Fruit fly (Drosophila melanogaster) whole organism, adult: ENCODE data around the gene homer.

Source experiments
- CG11617 ChIP-seq: fragments of 200-800 bp; sonication (Bioruptor generic); optimal IDR thresholded peaks from 2 replicates; lab custom pipeline; 2017; ENCODE audit warnings: mild to moderate bottlenecking, missing biosample characterization, missing genetic modification reagents, missing genetic modification characterization
- CG12768 ChIP-seq: fragments of 200-800 bp; sonication (Bioruptor generic); optimal IDR thresholded peaks from 2 replicates; lab custom pipeline; 2017; ENCODE audit warnings: missing biosample characterization, missing genetic modification characterization, mild to moderate bottlenecking, moderate library complexity, missing genetic modification reagents
- CG14711 ChIP-seq: fragments of 200-800 bp; sonication (Bioruptor generic); optimal IDR thresholded peaks from 2 replicates; lab custom pipeline; 2018; ENCODE audit warnings: missing biosample characterization, mild to moderate bottlenecking, missing genetic modification characterization, moderate library complexity
- CG1620 ChIP-seq: fragments of 200-800 bp; sonication (Bioruptor generic); optimal IDR thresholded peaks from 2 replicates; lab custom pipeline; 2016; ENCODE audit warnings: missing biosample characterization, missing genetic modification characterization
- CG33017 ChIP-seq: fragments of 200-800 bp; sonication (Bioruptor generic); optimal IDR thresholded peaks from 2 replicates; lab custom pipeline; 2018; ENCODE audit warnings: missing biosample characterization, mild to moderate bottlenecking, missing genetic modification characterization, moderate library complexity
- CG5204 ChIP-seq: fragments of 200-800 bp; sonication (Bioruptor generic); optimal IDR thresholded peaks from 2 replicates; lab custom pipeline; 2016; ENCODE audit warnings: missing biosample characterization, missing genetic modification characterization
- CG7045 ChIP-seq: fragments of 200-800 bp; sonication (Bioruptor generic); optimal IDR thresholded peaks from 2 replicates; lab custom pipeline; 2017; ENCODE audit warnings: missing biosample characterization, mild to moderate bottlenecking, missing genetic modification characterization
- CG7101 ChIP-seq: fragments of 200-800 bp; sonication (Bioruptor generic); optimal IDR thresholded peaks from 2 replicates; lab custom pipeline; 2018; ENCODE audit warnings: missing biosample characterization, mild to moderate bottlenecking, missing genetic modification characterization, moderate library complexity
- Clk ChIP-seq: fragments of 200-800 bp; sonication (Bioruptor generic); optimal IDR thresholded peaks from 2 replicates; lab custom pipeline; 2017; ENCODE audit warnings: missing biosample characterization, missing genetic modification characterization
- Crg-1 ChIP-seq: fragments of 200-800 bp; sonication (Bioruptor generic); optimal IDR thresholded peaks from 2 replicates; lab custom pipeline; 2016; ENCODE audit warnings: missing biosample characterization, missing genetic modification characterization
- Hr96 ChIP-seq: fragments of 200-800 bp; sonication (Bioruptor generic); optimal IDR thresholded peaks from 2 replicates; lab custom pipeline; 2016; ENCODE audit warnings: missing biosample characterization, missing genetic modification characterization
- Mnt ChIP-seq: fragments of 200-800 bp; sonication (Bioruptor generic); optimal IDR thresholded peaks from 2 replicates; lab custom pipeline; 2016; ENCODE audit warnings: missing biosample characterization, mild to moderate bottlenecking, missing genetic modification characterization
- bab1 ChIP-seq: fragments of 200-800 bp; sonication (Bioruptor generic); optimal IDR thresholded peaks from 3 replicates; lab custom pipeline; 2019; ENCODE audit warnings: missing biosample characterization, mild to moderate bottlenecking, missing genetic modification characterization, moderate library complexity
- cic ChIP-seq: fragments of 200-800 bp; sonication (Bioruptor generic); optimal IDR thresholded peaks from 2 replicates; lab custom pipeline; 2017; ENCODE audit warnings: missing biosample characterization, mild to moderate bottlenecking, missing genetic modification characterization, moderate library complexity
- cnc ChIP-seq, 2 experiments: fragments of >200 bp; optimal IDR thresholded peaks; 2 replicates each; lab custom pipeline; 2017
- kay ChIP-seq: fragments of 200-800 bp; sonication (Bioruptor generic); peaks from one replicate; lab custom pipeline; 2016; ENCODE audit warnings: missing biosample characterization, missing genetic modification characterization, borderline replicate concordance
- ovo ChIP-seq: fragments of 200-800 bp; sonication (Bioruptor generic); optimal IDR thresholded peaks from 2 replicates; lab custom pipeline; 2016; ENCODE audit warnings: missing biosample characterization, missing genetic modification characterization
- pad ChIP-seq: fragments of 200-800 bp; sonication (Bioruptor generic); optimal IDR thresholded peaks from 3 replicates; lab custom pipeline; 2017; ENCODE audit warnings: missing biosample characterization, missing genetic modification characterization, mild to moderate bottlenecking, moderate library complexity, missing genetic modification reagents
- tj ChIP-seq: fragments of 200-800 bp; sonication (Bioruptor generic); optimal IDR thresholded peaks from 3 replicates; lab custom pipeline; 2017; ENCODE audit warnings: missing biosample characterization, mild to moderate bottlenecking, missing genetic modification characterization, moderate library complexity
- toe ChIP-seq: fragments of 200-800 bp; sonication (Bioruptor generic); optimal IDR thresholded peaks from 2 replicates; lab custom pipeline; 2016; ENCODE audit warnings: missing biosample characterization, missing genetic modification characterization

homer gene

dm6 chr2L:6741980-6742591 is 18.9 kb upstream of the homer start, which contains the start of gene meng:
meng (plus strand) TSS chr2L:6742502.
- TF ChIP-seq cic (no peak), ovo (GFP tag; lab: Kevin White, UChicago) (no peak), Clk (GFP tag; lab: Kevin White, UChicago) (no peak), CG11617 (GFP tag; lab: Kevin White, UChicago) (no peak), kay (peak; percentile 71), Crg-1 (GFP tag; lab: Kevin White, UChicago) (no peak), CG33017 (no peak), bab1 (GFP tag; lab: Kevin White, UChicago) (no peak)

- TF ChIP-seq CG5204 (GFP tag; lab: Kevin White, UChicago) (no peak), CG7101 (no peak), cic (no peak), Hr96 (GFP tag; lab: Kevin White, UChicago) (no peak), CG14711 (tag; lab: Kevin White, UChicago) (no peak), CG7045 (GFP tag; lab: Kevin White, UChicago) (no peak), Clk (GFP tag; lab: Kevin White, UChicago) (no peak), CG12768 (GFP tag; lab: Kevin White, UChicago) (no peak), bab1 (GFP tag; lab: Kevin White, UChicago) (no peak), cnc (optimal IDR thresholded peaks at IDR 0.05; lab: Kevin White, UChicago) (no peak), pad (GFP tag; lab: Kevin White, UChicago) (no peak), CG33017 (no peak), Crg-1 (GFP tag; lab: Kevin White, UChicago) (no peak), CG11617 (GFP tag; lab: Kevin White, UChicago) (no peak), CG1620 (GFP tag; lab: Kevin White, UChicago) (no peak)
Measured at dm6 chr2L:6740088-6740487, 16.9 kb upstream of the homer start, which contains the start of gene TTLL3A. TTLL3A (minus strand) TSS chr2L:6740188.

- no peak for TF ChIP-seq kay
- TF ChIP-seq CG33017: no peak
- TF ChIP-seq Mnt (GFP tag; lab: Kevin White, UChicago): no peak
Measured at dm6 chr2L:6732566-6732965, 9.4 kb upstream of the homer start, which contains the start of gene TTLL3B. TTLL3B (plus strand) TSS chr2L:6732866.

dm6 chr2L:6723750-6724503 is 768 bp upstream of the homer start, which contains the start of gene Liprin-alpha:
Liprin-alpha (plus strand) TSS chr2L:6723903.
- no peak for TF ChIP-seq Hr96 (GFP tag; lab: Kevin White, UChicago)
- no peak for TF ChIP-seq bab1 (GFP tag; lab: Kevin White, UChicago)
- TF ChIP-seq kay: peak; percentile 40
- no peak for TF ChIP-seq pad (GFP tag; lab: Kevin White, UChicago)
- no peak for TF ChIP-seq CG12768 (GFP tag; lab: Kevin White, UChicago)
- no peak for TF ChIP-seq CG1620 (GFP tag; lab: Kevin White, UChicago)
- TF ChIP-seq CG33017: no peak
- no peak for TF ChIP-seq tj
- peak; percentile 9 for TF ChIP-seq Mnt (GFP tag; lab: Kevin White, UChicago)

dm6 chr2L:6721710-6722109 is 1.4 kb downstream of the homer start:
- TF ChIP-seq CG1620 (GFP tag; lab: Kevin White, UChicago): no peak
- TF ChIP-seq Crg-1 (GFP tag; lab: Kevin White, UChicago): no peak
- TF ChIP-seq bab1 (GFP tag; lab: Kevin White, UChicago): no peak
- TF ChIP-seq toe (GFP tag; lab: Kevin White, UChicago): no peak
- no peak for TF ChIP-seq Mnt (GFP tag; lab: Kevin White, UChicago)
- no peak for TF ChIP-seq cic
- TF ChIP-seq CG12768 (GFP tag; lab: Kevin White, UChicago): no peak
- no peak for TF ChIP-seq Clk (GFP tag; lab: Kevin White, UChicago)
- TF ChIP-seq Hr96 (GFP tag; lab: Kevin White, UChicago): no peak
- TF ChIP-seq kay: no peak
- TF ChIP-seq tj: no peak
- TF ChIP-seq ovo (GFP tag; lab: Kevin White, UChicago): no peak

- no peak for TF ChIP-seq CG5204 (GFP tag; lab: Kevin White, UChicago)
- no peak for TF ChIP-seq CG7101
- no peak for TF ChIP-seq toe (GFP tag; lab: Kevin White, UChicago)
- TF ChIP-seq Mnt (GFP tag; lab: Kevin White, UChicago): peak; percentile 89
- no peak for TF ChIP-seq cic
- TF ChIP-seq kay: no peak
- TF ChIP-seq tj: no peak
- TF ChIP-seq CG14711 (tag; lab: Kevin White, UChicago): no peak
Measured at dm6 chr2L:6717460-6717859, 5.7 kb downstream of the homer start, which contains the start of gene Aatf. Aatf (plus strand) TSS chr2L:6717625.

- TF ChIP-seq ovo (GFP tag; lab: Kevin White, UChicago) (no peak), cic (no peak), CG1620 (GFP tag; lab: Kevin White, UChicago) (no peak), Crg-1 (GFP tag; lab: Kevin White, UChicago) (no peak), CG12768 (GFP tag; lab: Kevin White, UChicago) (no peak)
Measured at dm6 chr2L:6716921-6717320, 6.2 kb downstream of the homer start.
